Fruit fly (Drosophila melanogaster): ENCODE measurements around the gene CG3349.

The CG3349 gene

dm6 chr3L:15009681-15010080 lies 30.3 kb downstream of the CG3349 start:
- TF ChIP-seq CG7045 (GFP tag; optimal IDR thresholded peaks at IDR 0.05) (no peak), CG12768 (GFP tag; optimal IDR thresholded peaks at IDR 0.05) (no peak), CG33017 (tag; optimal IDR thresholded peaks at IDR 0.05) (no peak), kay (GFP tag; ENCODE audit: borderline replicate concordance) (no peak), bab1 (GFP tag; optimal IDR thresholded peaks at IDR 0.05) (no peak), cic (GFP tag; optimal IDR thresholded peaks at IDR 0.05) (no peak), Crg-1 (GFP tag; optimal IDR thresholded peaks at IDR 0.05) (no peak), Hr96 (GFP tag; optimal IDR thresholded peaks at IDR 0.05) (no peak), pad (GFP tag; optimal IDR thresholded peaks at IDR 0.05) (no peak), CG11617 (GFP tag; optimal IDR thresholded peaks at IDR 0.05) (no peak), CG14711 (tag; optimal IDR thresholded peaks at IDR 0.05) (no peak), ovo (GFP tag; optimal IDR thresholded peaks at IDR 0.05) (no peak), cnc (optimal IDR thresholded peaks at IDR 0.05) (no peak), Mnt (GFP tag; optimal IDR thresholded peaks at IDR 0.05) (no peak), tj (GFP tag; optimal IDR thresholded peaks at IDR 0.05) (no peak), Clk (GFP tag; optimal IDR thresholded peaks at IDR 0.05) (no peak), CG7101 (tag; optimal IDR thresholded peaks at IDR 0.05) (no peak), toe (GFP tag; optimal IDR thresholded peaks at IDR 0.05) (no peak), CG1620 (GFP tag; optimal IDR thresholded peaks at IDR 0.05) (no peak), CG5204 (GFP tag; optimal IDR thresholded peaks at IDR 0.05) (no peak)

DNA sequence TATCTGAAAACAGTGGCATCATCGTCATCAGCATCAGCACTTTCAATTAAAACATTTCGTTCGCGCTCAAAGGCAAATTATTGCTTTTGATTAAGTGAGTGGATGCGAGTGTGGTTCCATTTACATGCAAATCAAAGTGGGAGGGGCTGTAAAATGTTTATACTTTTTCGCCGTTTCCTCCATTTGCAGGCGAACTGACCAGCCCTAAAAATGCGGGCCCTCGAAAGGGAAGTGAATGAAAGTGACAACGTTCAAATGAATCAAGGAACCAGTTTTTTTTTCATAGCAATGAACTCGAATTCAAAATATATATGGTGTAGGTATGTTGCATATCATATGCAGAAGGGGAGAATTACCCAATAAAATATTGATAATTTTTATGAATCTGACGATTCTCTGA lies 31.2 kb downstream of the CG3349 start:
- TF ChIP-seq Mnt (GFP tag; optimal IDR thresholded peaks at IDR 0.05) = no peak

- TF ChIP-seq tj (GFP tag; optimal IDR thresholded peaks at IDR 0.05) = no peak
- TF ChIP-seq Clk (GFP tag; optimal IDR thresholded peaks at IDR 0.05) = no peak
- TF ChIP-seq toe (GFP tag; optimal IDR thresholded peaks at IDR 0.05) = no peak
- TF ChIP-seq bab1 (GFP tag; optimal IDR thresholded peaks at IDR 0.05) = no peak
- TF ChIP-seq ovo (GFP tag; optimal IDR thresholded peaks at IDR 0.05) = no peak
- TF ChIP-seq cnc (optimal IDR thresholded peaks at IDR 0.05) = no peak
- no peak for TF ChIP-seq pad (GFP tag; optimal IDR thresholded peaks at IDR 0.05)
- TF ChIP-seq kay (GFP tag; ENCODE audit: borderline replicate concordance) = no peak
- no peak for TF ChIP-seq CG1620 (GFP tag; optimal IDR thresholded peaks at IDR 0.05)
- no peak for TF ChIP-seq CG11617 (GFP tag; optimal IDR thresholded peaks at IDR 0.05)
- TF ChIP-seq CG14711 (tag; optimal IDR thresholded peaks at IDR 0.05) = no peak
Measured at dm6 chr3L:15011142-15011541, 31.7 kb downstream of the CG3349 start.

dm6 chr3L:15011638-15012335 lies 32.4 kb downstream of the CG3349 start:
- TF ChIP-seq Clk (GFP tag; optimal IDR thresholded peaks at IDR 0.05) (no peak), cnc (optimal IDR thresholded peaks at IDR 0.05) (no peak), cic (GFP tag; optimal IDR thresholded peaks at IDR 0.05) (no peak), kay (GFP tag; ENCODE audit: borderline replicate concordance) (peak; percentile 61), pad (GFP tag; optimal IDR thresholded peaks at IDR 0.05) (no peak), Hr96 (GFP tag; optimal IDR thresholded peaks at IDR 0.05) (no peak), CG7101 (tag; optimal IDR thresholded peaks at IDR 0.05) (peak; percentile 18), CG33017 (tag; optimal IDR thresholded peaks at IDR 0.05) (peak; percentile 34), CG12768 (GFP tag; optimal IDR thresholded peaks at IDR 0.05) (peak; percentile 18), Crg-1 (GFP tag; optimal IDR thresholded peaks at IDR 0.05) (no peak), CG14711 (tag; optimal IDR thresholded peaks at IDR 0.05) (peak; percentile 25)

dm6 chr3L:15013296-15013695 lies 33.9 kb downstream of the CG3349 start:
- TF ChIP-seq CG7045 (GFP tag; optimal IDR thresholded peaks at IDR 0.05) = no peak
- no peak for TF ChIP-seq Clk (GFP tag; optimal IDR thresholded peaks at IDR 0.05)
- TF ChIP-seq Crg-1 (GFP tag; optimal IDR thresholded peaks at IDR 0.05) = no peak
- TF ChIP-seq cic (GFP tag; optimal IDR thresholded peaks at IDR 0.05) = no peak
- TF ChIP-seq cnc (optimal IDR thresholded peaks at IDR 0.05) = no peak

DNA sequence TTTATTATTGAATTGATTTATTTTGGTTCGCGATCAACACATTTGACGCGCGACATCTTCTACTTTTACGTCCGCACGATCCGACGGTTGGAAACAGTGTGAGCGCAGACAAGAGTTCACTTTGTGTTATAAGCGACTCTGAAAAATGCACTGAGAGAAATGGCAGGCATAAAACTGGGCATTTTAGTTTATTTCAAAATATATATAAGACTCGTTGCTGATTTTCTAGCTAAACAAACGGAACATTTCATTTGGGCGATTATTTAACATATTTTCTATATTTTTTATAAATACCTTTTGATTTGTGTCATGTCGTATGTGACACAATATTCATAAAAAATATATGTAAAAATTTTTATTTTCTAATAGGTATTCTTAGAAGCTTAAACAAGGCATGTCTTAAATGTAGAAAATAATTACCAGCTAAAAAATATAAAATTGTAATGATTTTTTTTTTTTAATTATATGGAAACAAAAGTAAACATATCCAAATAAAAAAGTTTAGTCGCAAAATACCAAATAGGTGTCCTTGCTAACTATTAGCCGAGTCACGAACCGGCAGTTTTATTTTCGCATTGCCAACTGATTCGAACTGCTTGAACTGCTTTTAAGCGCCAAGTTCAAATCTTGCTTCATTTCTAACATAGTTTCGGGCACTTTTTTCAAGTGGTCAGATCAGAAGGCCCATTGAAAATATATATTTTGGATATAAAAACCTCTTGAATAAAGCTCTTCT lies 34.7 kb downstream of the CG3349 start, which contains the start of gene Reck:
Gene Reck (minus strand): TSS at position 106 of the 736 bp plus-strand sequence.
- no peak for TF ChIP-seq Crg-1 (GFP tag; optimal IDR thresholded peaks at IDR 0.05)
- no peak for TF ChIP-seq CG1620 (GFP tag; optimal IDR thresholded peaks at IDR 0.05)
- TF ChIP-seq pad (GFP tag; optimal IDR thresholded peaks at IDR 0.05) = no peak
- TF ChIP-seq CG12768 (GFP tag; optimal IDR thresholded peaks at IDR 0.05) = peak; percentile 46
- TF ChIP-seq CG5204 (GFP tag; optimal IDR thresholded peaks at IDR 0.05) = no peak

- no peak for TF ChIP-seq cic (GFP tag; optimal IDR thresholded peaks at IDR 0.05)
- TF ChIP-seq cnc (optimal IDR thresholded peaks at IDR 0.05) = no peak
Measured at dm6 chr3L:15021008-15021407, 41.6 kb downstream of the CG3349 start.

Measured in whole organism, adult.